Worm (Caenorhabditis elegans): ENCODE data around the gene B0280.2.

ce11 chrIII:7081488-7081887, 43.0 kb upstream of the B0280.2 start:
- TF ChIP-seq him-1 (tag; optimal IDR thresholded peaks at IDR 0.05) (no peak), W03F9.2 (tag; optimal IDR thresholded peaks at IDR 0.05) (no peak), dao-5 (tag; optimal IDR thresholded peaks at IDR 0.05) (no peak)
